Worm (Caenorhabditis elegans): ENCODE results near the gene H41C03.2.

- TF ChIP-seq tbx-37 (GFP tag; conservative IDR thresholded peaks at IDR 0.05): no peak
- no peak for TF ChIP-seq ama-1 (optimal IDR thresholded peaks at IDR 0.05)
- no peak for TF ChIP-seq hmbx-1 (tag; optimal IDR thresholded peaks at IDR 0.05)
- TF ChIP-seq scrt-1 (GFP tag; IDR thresholded peaks at IDR 0.05): no peak
- no peak for TF ChIP-seq flt-1 (GFP tag; IDR thresholded peaks at IDR 0.05)
- no peak for TF ChIP-seq sea-1 (GFP tag; conservative IDR thresholded peaks at IDR 0.05)
- no peak for TF ChIP-seq F13C5.2 (tag; optimal IDR thresholded peaks at IDR 0.05)
- TF ChIP-seq hnd-1 (tag; optimal IDR thresholded peaks at IDR 0.05): no peak
- no peak for TF ChIP-seq tbx-11 (GFP tag; IDR thresholded peaks at IDR 0.05)
- TF ChIP-seq pes-1 (GFP tag; IDR thresholded peaks at IDR 0.05): no peak
- TF ChIP-seq ceh-13 (GFP tag; optimal IDR thresholded peaks at IDR 0.05): no peak
- TF ChIP-seq tra-4 (tag; optimal IDR thresholded peaks at IDR 0.05): no peak
- TF ChIP-seq hmg-4 (GFP tag; optimal IDR thresholded peaks at IDR 0.05): no peak
Observed at ce11 chrII:5874130-5874529, 22.2 kb upstream of the H41C03.2 start.

Data from whole organism, early embryonic.